Fruit fly (Drosophila melanogaster): Measurements from ENCODE around the gene Grp170.

The Grp170 gene

dm6 chrX:2241842-2242241 is 33.0 kb downstream of the Grp170 start, which contains the start of gene kz (continued):
- TF ChIP-seq bcd (GFP tag; optimal IDR thresholded peaks at IDR 0.05) = no peak
- TF ChIP-seq CG7963 (GFP tag; IDR thresholded peaks at IDR 0.05; ENCODE audit: partially characterized antibody) = peak; percentile 98
- TF ChIP-seq slp2 (GFP tag; optimal IDR thresholded peaks at IDR 0.05) = no peak
- TF ChIP-seq Spps (tag; optimal IDR thresholded peaks at IDR 0.05) = no peak
- no peak for TF ChIP-seq dmrt99B (tag; optimal IDR thresholded peaks at IDR 0.05)
- TF ChIP-seq nom (GFP tag; optimal IDR thresholded peaks at IDR 0.05) = no peak
- peak; percentile 39 for TF ChIP-seq nmo (GFP tag; optimal IDR thresholded peaks at IDR 0.05)
- TF ChIP-seq ash1 (GFP tag; optimal IDR thresholded peaks at IDR 0.05) = no peak
- TF ChIP-seq CG8359 (GFP tag; optimal IDR thresholded peaks at IDR 0.05; ENCODE audit: borderline replicate concordance) = no peak
- peak in 1 of 2 experiments; percentile 25 for TF ChIP-seq crp (GFP tag; optimal IDR thresholded peaks at IDR 0.05)
- peak; percentile 87 for TF ChIP-seq Max (GFP tag; optimal IDR thresholded peaks at IDR 0.05)
- no peak for TF ChIP-seq ATbp (GFP tag; optimal IDR thresholded peaks at IDR 0.05)
- TF ChIP-seq ci (GFP tag; IDR thresholded peaks at IDR 0.05) = 0 out of 3 replicates have a peak, but pooled peaks have one; percentile 32
- no peak for TF ChIP-seq Neu2 (GFP tag; optimal IDR thresholded peaks at IDR 0.05; ENCODE audit: borderline replicate concordance)
- TF ChIP-seq HLH54F (GFP tag; optimal IDR thresholded peaks at IDR 0.05) = no peak
- peak; percentile 76 for TF ChIP-seq BEAF-32 (GFP tag; optimal IDR thresholded peaks at IDR 0.05)
- peak; percentile 59; the same call in 1 of the 2 replicates for TF ChIP-seq sna (GFP tag; IDR thresholded peaks at IDR 0.05; ENCODE audit: partially characterized antibody)
- TF ChIP-seq fru (optimal IDR thresholded peaks at IDR 0.05) = no peak
- no peak for TF ChIP-seq CG10543 (GFP tag; optimal IDR thresholded peaks at IDR 0.05)
- TF ChIP-seq CG34224 (GFP tag; IDR thresholded peaks at IDR 0.05; ENCODE audit: partially characterized antibody) = peak; percentile 94
- no peak for TF ChIP-seq CG3847 (GFP tag; IDR thresholded peaks at IDR 0.05)
- no peak for TF ChIP-seq Ets65A (GFP tag)
- TF ChIP-seq Camta (GFP tag; optimal IDR thresholded peaks at IDR 0.05) = no peak
- no peak for TF ChIP-seq D19A (tag; optimal IDR thresholded peaks at IDR 0.05)
- no peak for TF ChIP-seq Nf-YC (tag; optimal IDR thresholded peaks at IDR 0.05)
- no peak for TF ChIP-seq CG10147 (GFP tag; optimal IDR thresholded peaks at IDR 0.05)
- peak; percentile 67 for TF ChIP-seq MESR4 (GFP tag; optimal IDR thresholded peaks at IDR 0.05)
- TF ChIP-seq CG11456 (GFP tag; IDR thresholded peaks at IDR 0.05) = no peak
- TF ChIP-seq CG10274 (GFP tag; optimal IDR thresholded peaks at IDR 0.05) = no peak
- TF ChIP-seq Abd-B (GFP tag; optimal IDR thresholded peaks at IDR 0.05) = no peak
- TF ChIP-seq odd (GFP tag; optimal IDR thresholded peaks at IDR 0.05) = no peak
- peak; percentile 97 for TF ChIP-seq chinmo (GFP tag; IDR thresholded peaks at IDR 0.05; ENCODE audit: partially characterized antibody)
- TF ChIP-seq sob (GFP tag; IDR thresholded peaks at IDR 0.05) = peak; percentile 38; the same call in 1 of the 2 replicates
- TF ChIP-seq CG16779 (GFP tag; IDR thresholded peaks at IDR 0.05) = no peak
- TF ChIP-seq hb (GFP tag; IDR thresholded peaks at IDR 0.05; ENCODE audit: partially characterized antibody) = peak; percentile 99
- TF ChIP-seq CG3281 (GFP tag; optimal IDR thresholded peaks at IDR 0.05) = no peak
- TF ChIP-seq ind (GFP tag; optimal IDR thresholded peaks at IDR 0.05) = no peak
- TF ChIP-seq Trl (optimal IDR thresholded peaks at IDR 0.05) = no peak
- TF ChIP-seq Trl (GFP tag; optimal IDR thresholded peaks at IDR 0.05) = no peak
- TF ChIP-seq CG15269 (tag; optimal IDR thresholded peaks at IDR 0.05) = no peak
- no peak for TF ChIP-seq btn (GFP tag; optimal IDR thresholded peaks at IDR 0.05)
- no peak for TF ChIP-seq danr (GFP tag; IDR thresholded peaks at IDR 0.05)
- TF ChIP-seq Fer2 (tag; optimal IDR thresholded peaks at IDR 0.05) = no peak
- no peak for TF ChIP-seq Nf-YA (GFP tag; IDR thresholded peaks at IDR 0.05)
- TF ChIP-seq ap (GFP tag; IDR thresholded peaks at IDR 0.05) = no peak
- TF ChIP-seq ken (GFP tag; IDR thresholded peaks at IDR 0.05) = no peak
- no peak for TF ChIP-seq CG1832 (GFP tag; optimal IDR thresholded peaks at IDR 0.05)
- TF ChIP-seq jing (GFP tag; optimal IDR thresholded peaks at IDR 0.05) = no peak
- TF ChIP-seq CG6765 (GFP tag; optimal IDR thresholded peaks at IDR 0.05) = no peak
- TF ChIP-seq CG3065 (GFP tag; optimal IDR thresholded peaks at IDR 0.05) = no peak
- no peak for TF ChIP-seq CG4282 (GFP tag; optimal IDR thresholded peaks at IDR 0.05)

Data from whole organism, embryonic.